Worm (Caenorhabditis elegans) whole organism, early embryonic: ENCODE results near the gene algn-12.

ENCODE experiments used
- ama-1 ChIP-seq: fragments of 150-350 bp; optimal IDR thresholded peaks from 2 replicates; lab custom pipeline; 2014
- flt-1 ChIP-seq: fragments of 200-800 bp; sonication (Bioruptor generic); IDR thresholded peaks from 2 replicates; pipeline ENCODE4 v1.3.6; 2022; ENCODE audit warnings: missing genetic modification characterization, missing compliant biosample characterization
- sea-1 ChIP-seq: fragments of 200-800 bp; sonication (Bioruptor generic); conservative IDR thresholded peaks from 2 replicates; pipeline ENCODE4 v1.3.6; 2022; ENCODE audit warnings: missing genetic modification characterization, missing compliant biosample characterization
- tbx-11 ChIP-seq: fragments of 200-800 bp; sonication (Bioruptor generic); IDR thresholded peaks from 2 replicates; pipeline ENCODE4 v1.3.6; 2022; ENCODE audit warnings: missing genetic modification characterization, missing compliant biosample characterization
- tra-4 ChIP-seq: sonication (generic microtip); optimal IDR thresholded peaks from 2 replicates; lab custom pipeline; 2017; ENCODE audit warnings: missing genetic modification characterization, missing compliant biosample characterization

ce11 chrV:7994570-7994969 lies 40.3 kb upstream of the algn-12 start, which contains the start of gene ceh-76:
- no peak for TF ChIP-seq tbx-11
- no peak for TF ChIP-seq ama-1 (lab: Kevin White, UChicago)
- TF ChIP-seq sea-1 (GFP tag; lab: Robert Waterston, UW): no peak
- no peak for TF ChIP-seq flt-1 (GFP tag; lab: Robert Waterston, UW)
- TF ChIP-seq tra-4 (tag; lab: Kevin White, UChicago): no peak
